Fruit fly (Drosophila melanogaster) Kc167 (cell line): ENCODE results near the gene Wdr62.

Experiments used
- Myc ChIP-seq: fragments of >200 bp; optimal IDR thresholded peaks from 2 replicates; lab custom pipeline; 2017; ENCODE audit warnings: missing external identifiers
- h ChIP-seq: fragments of >200 bp; optimal IDR thresholded peaks from 3 replicates; lab custom pipeline; 2018; ENCODE audit warnings: missing external identifiers

dm6 chr2L:1980708-1981339 lies 96.4 kb downstream of the Wdr62 start, which contains the start of the genes CG15356 and CG15362:
- TF ChIP-seq h (lab: Kevin White, UChicago) (no peak), Myc (lab: Kevin White, UChicago) (no peak)
